Worm (Caenorhabditis elegans) whole organism, late embryonic: ENCODE data around the gene grl-26.

Source experiments
- C08G9.2 ChIP-seq: sonication (generic microtip); optimal IDR thresholded peaks from 2 replicates; lab custom pipeline; 2016; ENCODE audit warnings: mild to moderate bottlenecking, missing genetic modification characterization, moderate library complexity, missing compliant biosample characterization
- C38D4.7 ChIP-seq: fragments of 200-800 bp; sonication (Bioruptor generic); optimal IDR thresholded peaks from 2 replicates; lab custom pipeline; 2018; ENCODE audit warnings: mild to moderate bottlenecking, missing genetic modification characterization, moderate library complexity, missing compliant biosample characterization
- F13H6.1 ChIP-seq: sonication (generic microtip); optimal IDR thresholded peaks from 2 replicates; lab custom pipeline; 2016; ENCODE audit warnings: missing genetic modification characterization, missing compliant biosample characterization
- K02D7.2 ChIP-seq: sonication (generic microtip); optimal IDR thresholded peaks from 2 replicates; lab custom pipeline; 2017; ENCODE audit warnings: mild to moderate bottlenecking, missing genetic modification characterization, missing compliant biosample characterization
- T23F11.4 ChIP-seq: fragments of 200-800 bp; sonication (Bioruptor generic); optimal IDR thresholded peaks from 2 replicates; lab custom pipeline; 2018; ENCODE audit warnings: mild to moderate bottlenecking, missing genetic modification characterization, missing compliant biosample characterization
- ahr-1 ChIP-seq: sonication (generic microtip); optimal IDR thresholded peaks from 2 replicates; lab custom pipeline; 2016; ENCODE audit warnings: missing genetic modification characterization, missing compliant biosample characterization
- ceh-18 ChIP-seq: sonication (generic microtip); optimal IDR thresholded peaks from 2 replicates; lab custom pipeline; 2016; ENCODE audit warnings: missing genetic modification characterization, missing compliant biosample characterization
- ceh-19 ChIP-seq: fragments of 200-800 bp; sonication (Bioruptor generic); optimal IDR thresholded peaks from 2 replicates; lab custom pipeline; 2018; ENCODE audit warnings: mild to moderate bottlenecking, missing genetic modification characterization, missing compliant biosample characterization
- ceh-2 ChIP-seq: sonication (generic microtip); optimal IDR thresholded peaks from 2 replicates; lab custom pipeline; 2016; ENCODE audit warnings: missing genotype, missing genetic modification characterization, missing compliant biosample characterization
- ceh-31 ChIP-seq: sonication (generic microtip); optimal IDR thresholded peaks from 2 replicates; lab custom pipeline; 2016; ENCODE audit warnings: missing genetic modification characterization, missing compliant biosample characterization
- ceh-34 ChIP-seq: sonication (generic microtip); optimal IDR thresholded peaks from 2 replicates; lab custom pipeline; 2016; ENCODE audit warnings: mild to moderate bottlenecking, missing genetic modification characterization, missing compliant biosample characterization
- ceh-48 ChIP-seq: sonication (generic microtip); optimal IDR thresholded peaks from 2 replicates; lab custom pipeline; 2016; ENCODE audit warnings: missing genetic modification characterization, inconsistent platforms, missing compliant biosample characterization
- ceh-6 ChIP-seq: fragments of 200-800 bp; sonication (Bioruptor generic); optimal IDR thresholded peaks from 2 replicates; lab custom pipeline; 2018; ENCODE audit warnings: mild to moderate bottlenecking, missing genetic modification characterization, missing compliant biosample characterization
- che-1 ChIP-seq: sonication (generic microtip); optimal IDR thresholded peaks from 2 replicates; lab custom pipeline; 2016; ENCODE audit warnings: mild to moderate bottlenecking, missing genetic modification characterization, missing compliant biosample characterization
- dmd-4 ChIP-seq: sonication (generic microtip); optimal IDR thresholded peaks from 2 replicates; lab custom pipeline; 2016; ENCODE audit warnings: borderline replicate concordance, missing genetic modification characterization, missing compliant biosample characterization
- ets-4 ChIP-seq: sonication (generic microtip); optimal IDR thresholded peaks from 2 replicates; lab custom pipeline; 2016; ENCODE audit warnings: missing genetic modification characterization, missing compliant biosample characterization
- eyg-1 ChIP-seq: sonication (generic microtip); optimal IDR thresholded peaks from 2 replicates; lab custom pipeline; 2016; ENCODE audit warnings: missing genotype, missing genetic modification characterization, missing compliant biosample characterization
- fkh-10 ChIP-seq: fragments of 150-350 bp; optimal IDR thresholded peaks from 2 replicates; lab custom pipeline; 2014; ENCODE audit warnings: missing biosample characterization, missing genetic modification reagents, missing genetic modification characterization
- gmeb-2 ChIP-seq: sonication (generic microtip); optimal IDR thresholded peaks from 2 replicates; lab custom pipeline; 2016; ENCODE audit warnings: missing genetic modification characterization, inconsistent platforms, missing compliant biosample characterization
- hlh-13 ChIP-seq: fragments of 200-800 bp; sonication (Bioruptor generic); optimal IDR thresholded peaks from 2 replicates; lab custom pipeline; 2018; ENCODE audit warnings: mild to moderate bottlenecking, missing genetic modification characterization, missing compliant biosample characterization
- hlh-30 ChIP-seq: sonication (generic microtip); optimal IDR thresholded peaks from 2 replicates; lab custom pipeline; 2017; ENCODE audit warnings: antibody characterized with exemption, missing genetic modification characterization, missing compliant biosample characterization; ENCODE audit not compliant: insufficient read depth
- hlh-6 ChIP-seq: sonication (generic microtip); optimal IDR thresholded peaks from 2 replicates; lab custom pipeline; 2016; ENCODE audit warnings: missing genotype, missing genetic modification characterization, missing compliant biosample characterization
- hlh-8 ChIP-seq: sonication (generic microtip); optimal IDR thresholded peaks from 2 replicates; lab custom pipeline; 2016; ENCODE audit warnings: missing genotype, missing genetic modification characterization, missing compliant biosample characterization
- lim-6 ChIP-seq: sonication (generic microtip); optimal IDR thresholded peaks from 2 replicates; lab custom pipeline; 2016; ENCODE audit warnings: missing genetic modification characterization, missing compliant biosample characterization
- lin-11 ChIP-seq: fragments of 200-800 bp; sonication (Bioruptor generic); optimal IDR thresholded peaks from 2 replicates; lab custom pipeline; 2018; ENCODE audit warnings: mild to moderate bottlenecking, missing genetic modification characterization, missing compliant biosample characterization
- mec-3 ChIP-seq: sonication (generic microtip); optimal IDR thresholded peaks from 2 replicates; lab custom pipeline; 2016; ENCODE audit warnings: borderline replicate concordance, missing genetic modification characterization, missing compliant biosample characterization
- nfya-1 ChIP-seq: sonication (generic microtip); optimal IDR thresholded peaks from 2 replicates; lab custom pipeline; 2017; ENCODE audit warnings: missing genetic modification characterization, mild to moderate bottlenecking, missing compliant biosample characterization, antibody characterized with exemption, moderate library complexity
- pat-9 ChIP-seq: fragments of 200-800 bp; sonication (Bioruptor generic); optimal IDR thresholded peaks from 2 replicates; lab custom pipeline; 2018; ENCODE audit warnings: mild to moderate bottlenecking, missing genetic modification characterization, moderate library complexity, missing compliant biosample characterization
- pha-4 ChIP-seq: fragments of 150-350 bp; optimal IDR thresholded peaks from 2 replicates; lab custom pipeline; 2018; ENCODE audit warnings: missing biosample characterization, missing genetic modification reagents, missing genetic modification characterization
- pqm-1 ChIP-seq: sonication (generic microtip); optimal IDR thresholded peaks from 2 replicates; lab custom pipeline; 2016; ENCODE audit warnings: missing genetic modification characterization, missing compliant biosample characterization
- pros-1 ChIP-seq: fragments of 150-350 bp; optimal IDR thresholded peaks from 2 replicates; lab custom pipeline; 2014; ENCODE audit warnings: missing biosample characterization, missing genetic modification reagents, missing genetic modification characterization
- sdc-2 ChIP-seq: sonication (generic microtip); optimal IDR thresholded peaks from 2 replicates; lab custom pipeline; 2016; ENCODE audit warnings: missing genotype, missing genetic modification characterization, missing compliant biosample characterization
- sox-2 ChIP-seq: fragments of 200-800 bp; sonication (Bioruptor generic); IDR thresholded peaks from 2 replicates; pipeline ENCODE4 v1.3.6; 2022; ENCODE audit warnings: missing genetic modification reagents, missing genetic modification characterization, missing compliant biosample characterization
- syd-9 ChIP-seq: sonication (generic microtip); optimal IDR thresholded peaks from 2 replicates; lab custom pipeline; 2016; ENCODE audit warnings: mild to moderate bottlenecking, missing genetic modification characterization, moderate library complexity, missing compliant biosample characterization
- tbx-2 ChIP-seq: sonication (generic microtip); optimal IDR thresholded peaks from 2 replicates; lab custom pipeline; 2016; ENCODE audit warnings: missing genetic modification characterization, missing compliant biosample characterization
- ttx-3 ChIP-seq: sonication (generic microtip); optimal IDR thresholded peaks from 2 replicates; lab custom pipeline; 2016; ENCODE audit warnings: missing genetic modification reagents, missing genetic modification characterization, missing compliant biosample characterization
- unc-3 ChIP-seq, 2 experiments: fragments of 200-800 bp in 1 of 2; sonication (Bioruptor generic) in 1 of 2; sonication (generic microtip) in 1 of 2; conservative IDR thresholded peaks in 1 of 2; optimal IDR thresholded peaks in 1 of 2; 2 replicates each; pipeline versions ENCODE4 v1.3.6 to Lab custom; 2016 to 2022; ENCODE audit warnings: missing compliant biosample characterization in 2 of 2, missing genetic modification characterization in 2 of 2, missing genetic modification reagents in 1 of 2
- unc-42 ChIP-seq: sonication (generic microtip); optimal IDR thresholded peaks from 2 replicates; lab custom pipeline; 2016; ENCODE audit warnings: missing genotype, missing genetic modification characterization, missing compliant biosample characterization
- unc-55 ChIP-seq: sonication (generic microtip); optimal IDR thresholded peaks from 2 replicates; lab custom pipeline; 2017; ENCODE audit warnings: missing biosample characterization, missing genetic modification reagents, missing genetic modification characterization
- zip-5 ChIP-seq: sonication (generic microtip); optimal IDR thresholded peaks from 2 replicates; lab custom pipeline; 2016; ENCODE audit warnings: missing genetic modification characterization, missing compliant biosample characterization
- ztf-16 ChIP-seq: sonication (generic microtip); optimal IDR thresholded peaks from 2 replicates; lab custom pipeline; 2017; ENCODE audit warnings: missing genetic modification characterization, missing compliant biosample characterization

grl-26 gene

DNA sequence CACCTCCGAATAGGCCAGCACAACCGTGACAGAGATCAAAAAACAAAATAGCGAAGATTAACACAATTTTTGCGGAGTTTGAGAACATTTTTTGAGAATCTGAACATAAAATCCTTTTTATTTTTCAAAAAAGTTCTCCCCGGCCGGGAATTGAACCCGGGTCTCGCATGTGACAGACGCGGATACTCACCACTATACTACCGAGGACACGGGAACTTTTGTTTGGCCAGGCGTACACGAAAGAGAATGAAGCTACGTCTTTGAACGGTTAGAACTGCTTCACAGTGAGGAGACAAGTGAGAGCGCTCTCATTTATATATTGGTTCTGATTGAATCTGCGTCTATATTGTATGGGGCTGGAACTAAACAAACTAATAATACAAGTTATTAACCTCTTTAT, at the start of gene grl-26 (continued):
- peak; percentile 30 for TF ChIP-seq F13H6.1 (tag; lab: Kevin White, UChicago)
- TF ChIP-seq K02D7.2, result peak; percentile 88
- TF ChIP-seq C08G9.2 (tag; lab: Kevin White, UChicago), result peak; percentile 57
- peak; percentile 37 for TF ChIP-seq fkh-10
- no peak for TF ChIP-seq pqm-1 (tag; lab: Kevin White, UChicago)
- TF ChIP-seq zip-5 (tag; lab: Kevin White, UChicago), result no peak
- peak; percentile 68 for TF ChIP-seq che-1 (tag; lab: Kevin White, UChicago)
- peak; percentile 53 for TF ChIP-seq C38D4.7 (GFP tag; lab: Kevin White, UChicago)
- TF ChIP-seq unc-3 (GFP tag; conservative IDR thresholded peaks at IDR 0.05; lab: Robert Waterston, UW), result no peak
- TF ChIP-seq unc-3 (tag; optimal IDR thresholded peaks at IDR 0.05; lab: Kevin White, UChicago), result no peak
- TF ChIP-seq ttx-3, result peak; percentile 3
- TF ChIP-seq lin-11 (tag; lab: Kevin White, UChicago), result peak; percentile 10
- TF ChIP-seq T23F11.4 (GFP tag; lab: Kevin White, UChicago), result peak; percentile 61
- no peak for TF ChIP-seq unc-55 (GFP tag; lab: Kevin White, UChicago)
- no peak for TF ChIP-seq hlh-8
- TF ChIP-seq eyg-1 (tag; lab: Kevin White, UChicago), result no peak

DNA sequence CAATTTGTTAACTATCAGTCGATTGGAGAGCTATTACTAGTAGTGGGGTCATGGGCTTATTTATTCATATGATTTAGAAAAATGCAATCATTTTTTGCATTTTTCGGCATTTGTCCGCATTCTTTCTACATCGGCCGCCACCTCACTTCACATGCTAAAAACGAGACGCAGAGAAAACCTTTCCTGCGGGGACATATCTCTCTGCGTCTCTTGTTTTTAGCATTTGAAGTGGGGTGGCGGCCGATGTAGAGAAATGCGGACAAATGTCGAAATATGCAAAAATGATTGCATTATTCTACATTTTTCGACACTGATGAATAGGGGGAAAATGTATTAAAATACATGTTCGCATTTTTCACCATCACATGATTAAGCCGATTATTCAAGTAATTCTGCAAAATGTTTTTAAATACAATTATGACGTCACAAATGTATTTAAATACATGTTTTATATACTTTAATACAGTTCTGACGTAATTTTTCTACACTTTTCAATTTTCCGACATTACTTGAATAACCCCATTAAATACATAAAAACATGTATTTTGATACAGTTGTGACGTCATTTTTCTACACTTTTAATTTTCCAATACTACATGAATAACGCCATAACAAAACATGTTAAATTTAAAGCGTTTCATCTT, 49.7 kb upstream of the grl-26 start:
- TF ChIP-seq ceh-31 (tag; lab: Kevin White, UChicago), result peak; percentile 33
- no peak for TF ChIP-seq ahr-1 (tag; lab: Kevin White, UChicago)

DNA sequence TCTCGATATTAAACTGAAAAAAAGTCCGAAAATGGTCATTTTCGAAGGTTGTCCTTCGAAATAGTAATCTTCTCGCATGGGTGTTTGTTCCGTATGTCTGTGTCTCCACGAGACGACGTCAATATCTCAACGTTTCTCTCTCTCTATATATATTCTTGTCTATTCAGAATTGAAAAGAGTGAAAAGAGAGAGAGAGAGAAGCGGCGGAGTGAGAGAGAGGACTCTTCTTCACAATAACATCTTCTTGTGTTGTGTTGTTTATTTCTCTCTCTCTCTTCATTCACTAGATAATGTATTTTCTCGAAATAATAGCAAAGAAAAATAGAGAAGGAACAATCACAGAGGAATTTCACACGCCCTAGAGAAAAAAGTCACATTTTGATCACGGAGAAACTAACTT, 43.8 kb upstream of the grl-26 start:
- TF ChIP-seq pqm-1 (tag; lab: Kevin White, UChicago), result no peak
- no peak for TF ChIP-seq lim-6 (tag; lab: Kevin White, UChicago)
- TF ChIP-seq sdc-2, result no peak
- no peak for TF ChIP-seq sox-2 (GFP tag; lab: Robert Waterston, UW)
- TF ChIP-seq tbx-2 (tag; lab: Kevin White, UChicago), result peak; percentile 18
- TF ChIP-seq pat-9, result no peak
- TF ChIP-seq ceh-18 (tag; lab: Kevin White, UChicago), result peak; percentile 6
- TF ChIP-seq ceh-2 (tag; lab: Kevin White, UChicago), result no peak
- no peak for TF ChIP-seq gmeb-2
- peak; percentile 53 for TF ChIP-seq unc-42 (tag; lab: Kevin White, UChicago)
- TF ChIP-seq ahr-1 (tag; lab: Kevin White, UChicago), result no peak
- no peak for TF ChIP-seq ttx-3
- no peak for TF ChIP-seq ceh-34 (tag; lab: Kevin White, UChicago)
- peak; percentile 27 for TF ChIP-seq nfya-1
- no peak for TF ChIP-seq zip-5 (tag; lab: Kevin White, UChicago)
- TF ChIP-seq hlh-6 (tag; lab: Kevin White, UChicago), result no peak
- no peak for TF ChIP-seq ceh-19 (GFP tag; lab: Kevin White, UChicago)
- no peak for TF ChIP-seq dmd-4 (tag; lab: Kevin White, UChicago)
- no peak for TF ChIP-seq ceh-6 (GFP tag; lab: Kevin White, UChicago)
- no peak for TF ChIP-seq ets-4 (tag; lab: Kevin White, UChicago)
- no peak for TF ChIP-seq fkh-10
- TF ChIP-seq C38D4.7 (GFP tag; lab: Kevin White, UChicago), result no peak
- no peak for TF ChIP-seq hlh-13 (GFP tag; lab: Kevin White, UChicago)
- no peak for TF ChIP-seq pha-4 (tag; lab: Kevin White, UChicago)
- TF ChIP-seq ceh-31 (tag; lab: Kevin White, UChicago), result peak; percentile 60
- no peak for TF ChIP-seq syd-9
- TF ChIP-seq mec-3 (tag; lab: Kevin White, UChicago), result no peak
- peak; percentile 73 for TF ChIP-seq unc-55 (GFP tag; lab: Kevin White, UChicago)
- no peak for TF ChIP-seq hlh-30 (tag; lab: Kevin White, UChicago)
- no peak for TF ChIP-seq che-1 (tag; lab: Kevin White, UChicago)
- TF ChIP-seq pros-1, result no peak
- TF ChIP-seq ceh-48 (tag; lab: Kevin White, UChicago), result no peak
- TF ChIP-seq ztf-16 (tag; lab: Kevin White, UChicago), result no peak
- TF ChIP-seq, all 69 proteins: peak for 6
